Worm (Caenorhabditis elegans) whole organism, young adult: ENCODE measurements around the gene F54D8.10.

Source experiments
- B0019.2 ChIP-seq: fragments of 200-800 bp; sonication (Bioruptor generic); conservative IDR thresholded peaks from 2 replicates; pipeline ENCODE4 v1.3.6; 2022; ENCODE audit warnings: missing genetic modification reagents, missing genetic modification characterization, missing compliant biosample characterization
- C06A6.2 ChIP-seq: fragments of 200-800 bp; sonication (Bioruptor generic); conservative IDR thresholded peaks from 2 replicates; pipeline ENCODE4 v1.3.6; 2022; ENCODE audit warnings: missing genetic modification characterization, missing compliant biosample characterization
- D2030.7 ChIP-seq: fragments of 200-800 bp; sonication (Bioruptor generic); IDR thresholded peaks from 2 replicates; pipeline ENCODE4 v1.3.6; 2022; ENCODE audit warnings: missing genetic modification reagents, missing genetic modification characterization, missing compliant biosample characterization
- F10E7.11 ChIP-seq: sonication (generic microtip); optimal IDR thresholded peaks from 2 replicates; lab custom pipeline; 2017; ENCODE audit warnings: mild to moderate bottlenecking, missing genetic modification characterization, moderate library complexity, missing compliant biosample characterization
- F22D6.2 ChIP-seq: sonication (generic microtip); optimal IDR thresholded peaks from 2 replicates; lab custom pipeline; 2016; ENCODE audit warnings: mild to moderate bottlenecking, missing genetic modification characterization, missing compliant biosample characterization
- F23B12.7 ChIP-seq: sonication (generic microtip); optimal IDR thresholded peaks from 2 replicates; lab custom pipeline; 2017; ENCODE audit warnings: missing genetic modification characterization, mild to moderate bottlenecking, missing compliant biosample characterization, antibody characterized with exemption, moderate library complexity; ENCODE audit not compliant: insufficient read depth
- F49E8.2 ChIP-seq: sonication (generic microtip); optimal IDR thresholded peaks from 3 replicates; lab custom pipeline; 2017; ENCODE audit warnings: missing genetic modification characterization, mild to moderate bottlenecking, missing compliant biosample characterization, antibody characterized with exemption, moderate library complexity; ENCODE audit not compliant: insufficient read depth
- F52B5.7 ChIP-seq: sonication (generic microtip); optimal IDR thresholded peaks from 2 replicates; lab custom pipeline; 2016; ENCODE audit warnings: mild to moderate bottlenecking, missing genetic modification characterization, missing compliant biosample characterization
- K11D2.4 ChIP-seq: fragments of 200-800 bp; sonication (Bioruptor generic); IDR thresholded peaks from 2 replicates; pipeline ENCODE4 v1.3.6; 2022; ENCODE audit warnings: missing genetic modification reagents, missing genetic modification characterization, missing compliant biosample characterization
- K12H6.12 ChIP-seq: fragments of 200-800 bp; sonication (Bioruptor generic); optimal IDR thresholded peaks from 2 replicates; lab custom pipeline; 2018; ENCODE audit warnings: mild to moderate bottlenecking, missing genetic modification characterization, missing compliant biosample characterization
- Y53G8AR.9 ChIP-seq: fragments of 200-800 bp; sonication (Bioruptor generic); conservative IDR thresholded peaks from 2 replicates; pipeline ENCODE4 v1.3.6; 2022; ENCODE audit warnings: missing genetic modification reagents, missing genetic modification characterization, missing compliant biosample characterization
- Y67H2A.10 ChIP-seq: fragments of 200-800 bp; sonication (Bioruptor generic); conservative IDR thresholded peaks from 2 replicates; pipeline ENCODE4 v1.3.6; 2022; ENCODE audit warnings: missing genetic modification reagents, missing genetic modification characterization, missing compliant biosample characterization
- Y79H2A.3 ChIP-seq: fragments of 200-800 bp; sonication (Bioruptor generic); conservative IDR thresholded peaks from 2 replicates; pipeline ENCODE4 v1.3.6; 2022; ENCODE audit warnings: missing genetic modification reagents, missing genetic modification characterization, missing compliant biosample characterization
- Y95B8A.8 ChIP-seq: fragments of 200-800 bp; sonication (Bioruptor generic); IDR thresholded peaks from 2 replicates; pipeline ENCODE4 v1.3.6; 2022; ENCODE audit warnings: missing genetic modification reagents, missing genetic modification characterization, missing compliant biosample characterization
- aptf-2 ChIP-seq: fragments of 200-800 bp; sonication (Bioruptor generic); conservative IDR thresholded peaks from 2 replicates; pipeline ENCODE4 v1.3.6; 2022; ENCODE audit warnings: missing genetic modification reagents, missing genetic modification characterization, missing compliant biosample characterization
- atf-7 ChIP-seq: sonication (generic microtip); optimal IDR thresholded peaks from 2 replicates; lab custom pipeline; 2017; ENCODE audit warnings: mild to moderate bottlenecking, missing genetic modification characterization, missing compliant biosample characterization
- attf-3 ChIP-seq: fragments of 200-800 bp; sonication (Bioruptor generic); conservative IDR thresholded peaks from 2 replicates; pipeline ENCODE4 v1.3.6; 2022; ENCODE audit warnings: missing genetic modification reagents, missing genetic modification characterization, missing compliant biosample characterization
- attf-5 ChIP-seq: fragments of 200-800 bp; sonication (Bioruptor generic); optimal IDR thresholded peaks from 2 replicates; lab custom pipeline; 2018; ENCODE audit warnings: mild to moderate bottlenecking, missing genetic modification characterization, missing compliant biosample characterization
- attf-6 ChIP-seq: fragments of 200-800 bp; sonication (Bioruptor generic); IDR thresholded peaks from 2 replicates; pipeline ENCODE4 v1.3.6; 2022; ENCODE audit warnings: missing genetic modification reagents, missing genetic modification characterization, missing compliant biosample characterization
- bed-1 ChIP-seq: fragments of 200-800 bp; sonication (Bioruptor generic); IDR thresholded peaks from 2 replicates; pipeline ENCODE4 v1.3.6; 2022; ENCODE audit warnings: missing genetic modification reagents, missing genetic modification characterization, missing compliant biosample characterization
- ceh-58 ChIP-seq: fragments of 200-800 bp; sonication (Bioruptor generic); IDR thresholded peaks from 2 replicates; pipeline ENCODE4 v1.3.6; 2022; ENCODE audit warnings: missing genetic modification characterization, missing compliant biosample characterization
- ceh-79 ChIP-seq: sonication (generic microtip); optimal IDR thresholded peaks from 2 replicates; lab custom pipeline; 2017; ENCODE audit warnings: mild to moderate bottlenecking, missing genetic modification characterization, missing compliant biosample characterization
- chd-7 ChIP-seq: sonication (generic microtip); optimal IDR thresholded peaks from 2 replicates; lab custom pipeline; 2016; ENCODE audit warnings: mild to moderate bottlenecking, missing genetic modification characterization, moderate library complexity, missing compliant biosample characterization
- dox-1 ChIP-seq: fragments of 200-800 bp; sonication (Bioruptor generic); IDR thresholded peaks from 2 replicates; pipeline ENCODE4 v1.3.6; 2022; ENCODE audit warnings: missing genetic modification reagents, missing genetic modification characterization, missing compliant biosample characterization
- egrh-3 ChIP-seq: fragments of 200-800 bp; sonication (Bioruptor generic); IDR thresholded peaks from 2 replicates; pipeline ENCODE4 v1.3.6; 2022; ENCODE audit warnings: missing genetic modification reagents, missing genetic modification characterization, missing compliant biosample characterization
- gei-17 ChIP-seq: fragments of 200-800 bp; sonication (Bioruptor generic); optimal IDR thresholded peaks from 2 replicates; lab custom pipeline; 2018; ENCODE audit warnings: mild to moderate bottlenecking, missing genetic modification characterization, missing compliant biosample characterization
- hlh-26 ChIP-seq: fragments of 200-800 bp; sonication (Bioruptor generic); conservative IDR thresholded peaks from 2 replicates; pipeline ENCODE4 v1.3.6; 2022; ENCODE audit warnings: missing genetic modification reagents, missing genetic modification characterization, missing compliant biosample characterization
- hmg-1.2 ChIP-seq: fragments of 200-800 bp; sonication (Bioruptor generic); IDR thresholded peaks from 2 replicates; pipeline ENCODE4 v1.3.6; 2022; ENCODE audit warnings: missing genetic modification reagents, missing genetic modification characterization, missing compliant biosample characterization
- hmg-20 ChIP-seq: fragments of 200-800 bp; sonication (Bioruptor generic); IDR thresholded peaks from 2 replicates; pipeline ENCODE4 v1.3.6; 2022; ENCODE audit warnings: missing genetic modification reagents, missing genetic modification characterization, missing compliant biosample characterization
- lag-1 ChIP-seq: fragments of 200-800 bp; sonication (Bioruptor generic); IDR thresholded peaks from 2 replicates; pipeline ENCODE4 v1.3.6; 2022; ENCODE audit warnings: missing genetic modification reagents, missing genetic modification characterization, missing compliant biosample characterization
- let-526 ChIP-seq: fragments of 200-800 bp; sonication (Bioruptor generic); IDR thresholded peaks from 2 replicates; pipeline ENCODE4 v1.3.6; 2022; ENCODE audit warnings: missing genetic modification reagents, missing genetic modification characterization, missing compliant biosample characterization
- lin-35 ChIP-seq, 3 experiments: fragments of 150-350 bp in 2 of 3; sonication (generic microtip) in 1 of 3; optimal IDR thresholded peaks; 2 replicates each; lab custom pipeline; 2014 to 2018; ENCODE audit warnings: missing biosample characterization in 3 of 3, missing genetic modification characterization in 3 of 3, missing genetic modification reagents in 3 of 3
- lin-40 ChIP-seq: sonication (generic microtip); optimal IDR thresholded peaks from 2 replicates; lab custom pipeline; 2016; ENCODE audit warnings: missing genetic modification characterization, mild to moderate bottlenecking, missing compliant biosample characterization, missing genotype, missing genetic modification reagents
- lir-1 ChIP-seq: fragments of 200-800 bp; sonication (Bioruptor generic); conservative IDR thresholded peaks from 2 replicates; pipeline ENCODE4 v1.3.6; 2022; ENCODE audit warnings: missing genetic modification reagents, missing genetic modification characterization, missing compliant biosample characterization
- lsy-27 ChIP-seq: sonication (generic microtip); optimal IDR thresholded peaks from 2 replicates; lab custom pipeline; 2017; ENCODE audit warnings: missing genetic modification characterization, mild to moderate bottlenecking, missing compliant biosample characterization, antibody characterized with exemption, missing genotype, borderline replicate concordance; ENCODE audit not compliant: insufficient read depth
- madf-6 ChIP-seq: fragments of 200-800 bp; sonication (Bioruptor generic); IDR thresholded peaks from 2 replicates; pipeline ENCODE4 v1.3.6; 2022; ENCODE audit warnings: missing genetic modification reagents, missing genetic modification characterization, missing compliant biosample characterization
- mcd-1 ChIP-seq: fragments of 200-800 bp; sonication (Bioruptor generic); IDR thresholded peaks from 2 replicates; pipeline ENCODE4 v1.3.6; 2022; ENCODE audit warnings: missing genetic modification reagents, missing genetic modification characterization, missing compliant biosample characterization
- mes-4 ChIP-seq: sonication (generic microtip); optimal IDR thresholded peaks from 2 replicates; lab custom pipeline; 2016; ENCODE audit warnings: missing genotype, missing genetic modification characterization, missing compliant biosample characterization
- nfya-1 ChIP-seq: sonication (generic microtip); optimal IDR thresholded peaks from 2 replicates; lab custom pipeline; 2017; ENCODE audit warnings: antibody characterized with exemption, missing compliant biosample characterization, missing genetic modification characterization, borderline replicate concordance; ENCODE audit not compliant: insufficient read depth
- nfya-2 ChIP-seq: fragments of 200-800 bp; sonication (Bioruptor generic); IDR thresholded peaks from 2 replicates; pipeline ENCODE4 v1.3.6; 2022; ENCODE audit warnings: missing genetic modification reagents, missing genetic modification characterization, missing compliant biosample characterization
- nhr-80 ChIP-seq: sonication (generic microtip); optimal IDR thresholded peaks from 2 replicates; lab custom pipeline; 2016; ENCODE audit warnings: missing genetic modification characterization, missing compliant biosample characterization
- nhr-90 ChIP-seq: sonication (generic microtip); optimal IDR thresholded peaks from 2 replicates; lab custom pipeline; 2016; ENCODE audit warnings: missing genotype, mild to moderate bottlenecking, missing genetic modification characterization, missing compliant biosample characterization
- pha-4 ChIP-seq: fragments of 150-350 bp; sonication (generic microtip); optimal IDR thresholded peaks from 2 replicates; lab custom pipeline; 2014; ENCODE audit warnings: missing biosample characterization, missing genetic modification reagents, missing genetic modification characterization
- rec-8 ChIP-seq, 2 experiments: sonication (generic microtip); optimal IDR thresholded peaks; 2 replicates each; lab custom pipeline; 2016; ENCODE audit warnings: mild to moderate bottlenecking in 2 of 2, missing genetic modification characterization in 2 of 2, missing genetic modification reagents in 2 of 2, missing genotype in 2 of 2, missing biosample characterization in 1 of 2, missing compliant biosample characterization in 1 of 2, moderate library complexity in 1 of 2
- sea-2 ChIP-seq: fragments of 200-800 bp; sonication (Bioruptor generic); IDR thresholded peaks from 2 replicates; pipeline ENCODE4 v1.3.6; 2022; ENCODE audit warnings: missing genetic modification characterization, missing compliant biosample characterization
- tbp1 ChIP-seq: fragments of 200-800 bp; sonication (Bioruptor generic); optimal IDR thresholded peaks from 2 replicates; lab custom pipeline; 2018; ENCODE audit warnings: mild to moderate bottlenecking, missing genetic modification characterization, missing compliant biosample characterization
- tlf-1 ChIP-seq: fragments of 200-800 bp; sonication (Bioruptor generic); optimal IDR thresholded peaks from 2 replicates; lab custom pipeline; 2018; ENCODE audit warnings: mild to moderate bottlenecking, missing genetic modification characterization, missing compliant biosample characterization
- ztf-26 ChIP-seq: sonication (generic microtip); optimal IDR thresholded peaks from 2 replicates; lab custom pipeline; 2017; ENCODE audit warnings: missing genetic modification characterization, missing compliant biosample characterization

The F54D8.10 gene

ce11 chrIII:5078062-5078461 is 16.5 kb upstream of the F54D8.10 start:
- TF ChIP-seq hmg-20 (GFP tag; lab: Robert Waterston, UW) (no peak), Y67H2A.10 (GFP tag; lab: Robert Waterston, UW) (no peak), aptf-2 (GFP tag; lab: Robert Waterston, UW) (no peak), madf-6 (no peak), lin-40 (peak; percentile 74), pha-4 (tag; lab: Kevin White, UChicago) (peak; percentile 78), nhr-90 (tag; lab: Kevin White, UChicago) (no peak), attf-5 (GFP tag; lab: Kevin White, UChicago) (peak; percentile 45), hlh-26 (no peak), mcd-1 (GFP tag; lab: Robert Waterston, UW) (peak; percentile 10; the same call in 1 of the 2 replicates), Y79H2A.3 (no peak), egrh-3 (GFP tag; lab: Robert Waterston, UW) (no peak), tlf-1 (peak; percentile 18), Y95B8A.8 (GFP tag; lab: Robert Waterston, UW) (no peak), nhr-80 (peak; percentile 76), B0019.2 (GFP tag; lab: Robert Waterston, UW) (no peak), ceh-79 (no peak), atf-7 (tag; lab: Kevin White, UChicago) (no peak), chd-7 (tag; lab: Kevin White, UChicago) (no peak), F22D6.2 (peak; percentile 76), gei-17 (GFP tag; lab: Kevin White, UChicago) (no peak), C06A6.2 (GFP tag; lab: Robert Waterston, UW) (0 out of 2 replicates have a peak, but pooled peaks have one; percentile 31), attf-6 (GFP tag; lab: Robert Waterston, UW) (no peak), hmg-1.2 (GFP tag; lab: Robert Waterston, UW) (peak; percentile 16; the same call in 1 of the 2 replicates), attf-3 (GFP tag; lab: Robert Waterston, UW) (no peak), rec-8 (tag; optimal IDR thresholded peaks at IDR 0.05; lab: Kevin White, UChicago) (no peak), mes-4 (tag; lab: Kevin White, UChicago) (no peak), dox-1 (peak; percentile 21; the same call in 1 of the 2 replicates), Y53G8AR.9 (GFP tag; lab: Robert Waterston, UW) (0 out of 2 replicates have a peak, but pooled peaks have one; percentile 44), lag-1 (GFP tag; lab: Robert Waterston, UW) (no peak), let-526 (GFP tag; lab: Robert Waterston, UW) (0 out of 2 replicates have a peak, but pooled peaks have one; percentile 24), K11D2.4 (GFP tag; lab: Robert Waterston, UW) (no peak), nfya-2 (no peak), ztf-26 (tag; lab: Kevin White, UChicago) (peak; percentile 56), sea-2 (GFP tag; lab: Robert Waterston, UW) (no peak), lsy-27 (tag; lab: Kevin White, UChicago) (no peak), F23B12.7 (tag; lab: Kevin White, UChicago) (peak; percentile 15), F10E7.11 (no peak), F52B5.7 (tag; lab: Kevin White, UChicago) (no peak), lir-1 (no peak), tbp1 (GFP tag; lab: Kevin White, UChicago) (peak; percentile 43), bed-1 (no peak), ceh-58 (GFP tag; lab: Robert Waterston, UW) (no peak), nfya-1 (no peak), K12H6.12 (peak; percentile 20), D2030.7 (GFP tag; lab: Robert Waterston, UW) (no peak), lin-35 (GFP tag; optimal IDR thresholded peaks at IDR 0.05; lab: Kevin White, UChicago) (peak in 1 of 3 experiments; percentile 14), F49E8.2 (no peak)
